Worm (Caenorhabditis elegans): ENCODE results near the gene sri-9.

sri-9 gene

ce11 chrV:16992383-16992782 lies 8.9 kb upstream of the sri-9 start:
- TF ChIP-seq dao-5 (tag; optimal IDR thresholded peaks at IDR 0.05) (no peak), W03F9.2 (tag; optimal IDR thresholded peaks at IDR 0.05) (no peak), him-1 (tag; optimal IDR thresholded peaks at IDR 0.05) (no peak)

ce11 chrV:17000204-17000603 lies 1.1 kb upstream of the sri-9 start, which contains the start of gene str-217:
Gene str-217 (minus strand): TSS chrV:17000304.
- no peak for TF ChIP-seq W03F9.2 (tag; optimal IDR thresholded peaks at IDR 0.05)
- no peak for TF ChIP-seq him-1 (tag; optimal IDR thresholded peaks at IDR 0.05)
- no peak for TF ChIP-seq dao-5 (tag; optimal IDR thresholded peaks at IDR 0.05)

- no peak for TF ChIP-seq W03F9.2 (tag; optimal IDR thresholded peaks at IDR 0.05)
- no peak for TF ChIP-seq him-1 (tag; optimal IDR thresholded peaks at IDR 0.05)
- TF ChIP-seq dao-5 (tag; optimal IDR thresholded peaks at IDR 0.05), result no peak
Measured at ce11 chrV:17000635-17001034, 632 bp upstream of the sri-9 start.

DNA sequence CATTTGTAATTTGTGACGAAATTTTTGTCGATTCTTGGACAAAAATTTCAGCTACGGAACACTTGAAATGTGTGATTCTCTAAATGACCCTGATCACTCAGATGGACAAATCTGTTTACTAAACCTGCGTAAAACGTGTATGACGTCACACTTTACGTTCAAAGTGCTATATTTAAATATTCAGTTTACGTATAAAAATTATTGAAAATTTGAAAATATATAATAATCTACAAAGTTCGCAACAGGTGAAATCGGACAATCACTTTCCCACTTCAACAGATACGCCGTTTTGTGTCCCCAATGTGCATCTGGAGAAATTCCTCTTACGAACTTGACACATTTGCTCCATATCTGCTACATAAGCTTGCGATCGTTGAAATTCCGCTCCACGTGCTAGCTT lies 3.9 kb downstream of the sri-9 start, which contains the start of gene srh-131:
srh-131 (plus strand) TSS at position 301 of the 400 bp plus-strand sequence.
- TF ChIP-seq dao-5 (tag; optimal IDR thresholded peaks at IDR 0.05) (no peak), W03F9.2 (tag; optimal IDR thresholded peaks at IDR 0.05) (no peak), him-1 (tag; optimal IDR thresholded peaks at IDR 0.05) (no peak)

- no peak for TF ChIP-seq dao-5 (tag; optimal IDR thresholded peaks at IDR 0.05)
- TF ChIP-seq W03F9.2 (tag; optimal IDR thresholded peaks at IDR 0.05), result no peak
- no peak for TF ChIP-seq him-1 (tag; optimal IDR thresholded peaks at IDR 0.05)
Measured at ce11 chrV:17008302-17008701, 7.0 kb downstream of the sri-9 start, which contains the start of gene sri-69. Gene sri-69 (minus strand): TSS chrV:17008402.

ce11 chrV:17009342-17010064 lies 8.2 kb downstream of the sri-9 start, which contains the start of the genes clc-12 and clec-240:
Gene clc-12 (minus strand): TSS chrV:17009388.
Gene clec-240 (plus strand): TSS chrV:17010014.
- TF ChIP-seq dao-5 (tag; optimal IDR thresholded peaks at IDR 0.05), result no peak

DNA sequence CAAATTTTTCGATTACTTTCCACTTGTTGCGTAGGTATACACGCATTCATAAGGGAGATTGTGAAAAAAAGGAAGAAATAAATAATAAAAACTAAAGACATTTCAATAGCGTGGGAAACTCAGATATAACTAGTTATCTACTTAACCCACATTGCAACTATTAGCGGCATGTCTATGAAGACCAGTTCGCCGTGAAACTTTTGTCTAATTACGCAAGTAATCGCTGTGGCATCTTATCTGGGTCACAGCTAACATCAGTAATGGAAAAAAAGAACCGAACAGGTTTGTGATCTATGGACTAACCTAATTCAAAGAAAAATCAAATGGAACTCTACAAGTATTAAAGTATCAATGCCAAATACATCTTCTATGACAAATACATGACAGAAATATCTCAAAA lies 12.0 kb downstream of the sri-9 start, which contains the start of gene clec-241:
clec-241 (minus strand) TSS at position 101 of the 400 bp plus-strand sequence.
- TF ChIP-seq dao-5 (tag; optimal IDR thresholded peaks at IDR 0.05) (no peak), him-1 (tag; optimal IDR thresholded peaks at IDR 0.05) (no peak), W03F9.2 (tag; optimal IDR thresholded peaks at IDR 0.05) (no peak)

DNA sequence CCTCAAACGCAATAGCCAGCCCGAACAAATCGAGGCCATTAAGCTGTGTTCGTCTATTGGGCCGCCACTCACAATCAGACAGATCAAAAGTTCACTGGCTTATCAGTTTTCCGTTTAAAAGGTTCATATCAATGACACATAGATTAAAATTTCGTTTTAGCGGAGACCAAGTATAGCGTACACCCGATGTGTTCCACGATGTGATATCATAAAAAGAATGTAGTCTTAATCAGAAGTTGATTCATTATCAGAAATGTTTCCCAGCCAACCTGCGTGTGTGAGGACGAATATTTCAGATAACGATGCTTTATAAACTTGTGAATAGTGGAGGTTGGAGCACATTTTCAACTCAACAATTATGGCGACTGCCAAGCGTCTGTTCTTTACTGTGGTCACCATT lies 12.8 kb downstream of the sri-9 start, which contains the start of gene clc-13:
clc-13 (plus strand) TSS at position 359 of the 400 bp plus-strand sequence.
- TF ChIP-seq dao-5 (tag; optimal IDR thresholded peaks at IDR 0.05) (no peak), W03F9.2 (tag; optimal IDR thresholded peaks at IDR 0.05) (no peak), him-1 (tag; optimal IDR thresholded peaks at IDR 0.05) (no peak)

ce11 chrV:17016787-17017186 lies 15.5 kb downstream of the sri-9 start, which contains the start of gene srh-97:
Gene srh-97 (plus strand): TSS chrV:17017087.
- TF ChIP-seq W03F9.2 (tag; optimal IDR thresholded peaks at IDR 0.05), result no peak
- TF ChIP-seq dao-5 (tag; optimal IDR thresholded peaks at IDR 0.05), result no peak
- no peak for TF ChIP-seq him-1 (tag; optimal IDR thresholded peaks at IDR 0.05)

DNA sequence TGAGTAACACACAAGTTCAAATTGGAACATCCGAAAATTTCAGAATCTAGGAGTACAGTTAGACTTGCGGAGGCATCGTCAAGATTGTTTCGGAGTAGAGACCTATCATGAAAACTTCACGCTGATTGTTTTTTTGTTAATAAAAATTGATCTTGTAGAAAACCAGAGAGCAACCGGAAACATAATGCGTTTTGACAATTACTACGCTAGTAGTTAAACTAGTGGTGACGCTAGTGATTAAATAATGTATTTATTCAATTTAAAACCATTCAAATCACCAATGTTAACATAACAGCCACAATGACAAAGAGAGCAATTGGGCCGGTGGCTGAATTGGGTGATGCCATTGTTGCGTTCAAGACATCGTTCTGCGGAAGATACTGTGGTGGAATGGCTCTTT lies 18.4 kb downstream of the sri-9 start, which contains the start of gene F49H6.17:
F49H6.17 (plus strand) TSS at position 301 of the 400 bp plus-strand sequence.
- TF ChIP-seq dao-5 (tag; optimal IDR thresholded peaks at IDR 0.05), result no peak
- no peak for TF ChIP-seq him-1 (tag; optimal IDR thresholded peaks at IDR 0.05)
- no peak for TF ChIP-seq W03F9.2 (tag; optimal IDR thresholded peaks at IDR 0.05)

DNA sequence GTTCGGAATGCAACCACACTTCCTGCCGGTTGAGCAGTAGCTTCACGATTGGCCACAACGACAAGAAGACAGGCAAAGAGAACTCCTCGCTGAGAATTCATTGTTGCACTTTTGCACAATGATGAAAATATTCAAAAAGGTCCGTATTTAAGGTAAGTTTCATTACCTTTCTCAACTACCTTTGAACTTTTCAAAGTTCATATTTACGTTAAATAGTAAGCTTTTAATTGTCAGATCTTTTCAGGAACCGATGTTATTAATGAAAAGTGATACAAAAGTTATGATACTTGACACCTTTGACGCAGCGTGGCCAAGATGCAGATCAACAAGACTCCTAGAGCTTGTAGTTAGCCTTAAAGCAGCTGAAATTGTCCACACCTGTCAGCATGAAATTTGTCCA lies 20.1 kb downstream of the sri-9 start, which contains the start of gene F49H6.12:
F49H6.12 (minus strand) TSS at position 101 of the 400 bp plus-strand sequence.
- TF ChIP-seq W03F9.2 (tag; optimal IDR thresholded peaks at IDR 0.05) (no peak), dao-5 (tag; optimal IDR thresholded peaks at IDR 0.05) (no peak), him-1 (tag; optimal IDR thresholded peaks at IDR 0.05) (no peak)

DNA sequence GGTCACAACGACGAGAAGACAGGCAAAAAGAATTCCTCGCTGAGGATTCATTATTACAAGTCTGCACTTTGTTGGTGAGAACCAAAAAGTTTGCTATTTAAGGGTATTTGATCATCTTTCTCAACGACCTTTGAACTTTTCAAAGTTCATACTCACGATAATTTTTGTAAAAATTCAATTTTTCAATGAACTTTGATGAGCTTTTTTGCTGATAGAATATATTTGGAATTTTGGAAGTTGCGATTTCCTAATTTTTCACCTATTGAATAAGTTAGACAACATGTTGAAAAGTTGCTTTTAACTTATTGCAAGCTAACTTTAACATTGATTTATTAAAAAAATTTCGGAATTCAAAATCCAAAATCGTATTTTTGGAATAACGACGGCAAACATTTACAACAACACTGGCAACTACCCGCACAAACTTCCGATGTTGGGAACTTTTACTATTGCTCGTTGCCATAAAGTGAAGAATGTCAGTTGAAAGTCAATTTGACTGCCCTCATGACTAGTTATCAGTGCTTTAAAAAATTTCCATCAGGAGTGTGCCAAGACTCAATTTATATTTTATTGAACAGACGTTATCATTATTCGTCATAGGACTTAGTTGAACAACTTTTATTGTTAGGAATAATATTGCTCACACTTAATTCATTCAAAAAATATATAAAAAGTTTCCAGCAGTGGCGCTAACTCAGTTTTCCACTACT lies 21.5 kb downstream of the sri-9 start, which contains the start of the genes F49H6.8 and F49H6.5:
F49H6.8 (minus strand) TSS at position 51 of the 710 bp plus-strand sequence.
F49H6.5 (plus strand) TSS at position 629 of the 710 bp plus-strand sequence.
- TF ChIP-seq him-1 (tag; optimal IDR thresholded peaks at IDR 0.05), result no peak
- no peak for TF ChIP-seq W03F9.2 (tag; optimal IDR thresholded peaks at IDR 0.05)
- no peak for TF ChIP-seq dao-5 (tag; optimal IDR thresholded peaks at IDR 0.05)

- no peak for TF ChIP-seq him-1 (tag; optimal IDR thresholded peaks at IDR 0.05)
- TF ChIP-seq W03F9.2 (tag; optimal IDR thresholded peaks at IDR 0.05), result no peak
- no peak for TF ChIP-seq dao-5 (tag; optimal IDR thresholded peaks at IDR 0.05)
Measured at ce11 chrV:17026289-17026688, 25.0 kb downstream of the sri-9 start, which contains the start of gene F49H6.15. Gene F49H6.15 (minus strand): TSS chrV:17026389.

Measured in whole organism, L4/young adult.